Worm (Caenorhabditis elegans) whole organism, L2 larva: ENCODE data around the gene ZK673.11.

Experiments
- C34F6.9 ChIP-seq: fragments of 150-350 bp; optimal IDR thresholded peaks from 2 replicates; lab custom pipeline; 2014; ENCODE audit warnings: missing biosample characterization, missing genetic modification characterization
- F13H6.1 ChIP-seq: sonication (generic microtip); optimal IDR thresholded peaks from 2 replicates; lab custom pipeline; 2016; ENCODE audit warnings: missing genetic modification characterization, missing compliant biosample characterization
- Y55F3AM.14 ChIP-seq: fragments of 200-800 bp; sonication (Bioruptor generic); optimal IDR thresholded peaks from 2 replicates; lab custom pipeline; 2018; ENCODE audit warnings: mild to moderate bottlenecking, missing genetic modification characterization, missing compliant biosample characterization
- alr-1 ChIP-seq: fragments of 150-350 bp; optimal IDR thresholded peaks from 2 replicates; lab custom pipeline; 2014; ENCODE audit warnings: missing biosample characterization, missing genetic modification characterization
- aly-2 ChIP-seq: fragments of 150-350 bp; optimal IDR thresholded peaks from 2 replicates; lab custom pipeline; 2014; ENCODE audit warnings: missing biosample characterization, missing genetic modification characterization
- ama-1 ChIP-seq: fragments of 150-350 bp; optimal IDR thresholded peaks from 2 replicates; lab custom pipeline; 2018; ENCODE audit warnings: inconsistent platforms
- blmp-1 ChIP-seq: sonication (generic microtip); optimal IDR thresholded peaks from 2 replicates; lab custom pipeline; 2017; ENCODE audit warnings: missing genetic modification characterization, mild to moderate bottlenecking, missing compliant biosample characterization, antibody characterized with exemption, moderate library complexity; ENCODE audit not compliant: insufficient read depth
- ceh-16 ChIP-seq: fragments of 150-350 bp; optimal IDR thresholded peaks from 2 replicates; lab custom pipeline; 2014; ENCODE audit warnings: missing biosample characterization, missing genetic modification characterization
- crh-2 ChIP-seq: sonication (generic microtip); optimal IDR thresholded peaks from 2 replicates; lab custom pipeline; 2017; ENCODE audit warnings: missing biosample characterization, missing genetic modification characterization
- egl-27 ChIP-seq: sonication (generic microtip); optimal IDR thresholded peaks from 3 replicates; lab custom pipeline; 2017; ENCODE audit warnings: missing biosample characterization, missing genetic modification reagents, missing genetic modification characterization
- elt-1 ChIP-seq: fragments of 150-350 bp; optimal IDR thresholded peaks from 2 replicates; lab custom pipeline; 2014; ENCODE audit warnings: missing biosample characterization, missing genetic modification characterization
- elt-3 ChIP-seq: sonication (generic microtip); optimal IDR thresholded peaks from 2 replicates; lab custom pipeline; 2017; ENCODE audit warnings: missing biosample characterization, missing genetic modification characterization
- fos-1 ChIP-seq: fragments of 150-350 bp; optimal IDR thresholded peaks from 2 replicates; lab custom pipeline; 2014; ENCODE audit warnings: missing biosample characterization, missing genetic modification characterization
- gmeb-1 ChIP-seq: fragments of 150-350 bp; optimal IDR thresholded peaks from 2 replicates; lab custom pipeline; 2014; ENCODE audit warnings: missing biosample characterization, missing genetic modification characterization
- lin-11 ChIP-seq: fragments of 150-350 bp; sonication (generic microtip); optimal IDR thresholded peaks from 2 replicates; lab custom pipeline; 2014; ENCODE audit warnings: missing biosample characterization, missing genetic modification characterization, inconsistent platforms, mixed read lengths
- lin-13 ChIP-seq: fragments of 150-350 bp; optimal IDR thresholded peaks from 2 replicates; lab custom pipeline; 2014; ENCODE audit warnings: missing biosample characterization, missing genetic modification reagents, missing genetic modification characterization
- lsy-2 ChIP-seq, 2 experiments: fragments of 150-350 bp in 1 of 2; sonication (generic microtip) in 1 of 2; optimal IDR thresholded peaks; 2 replicates each; lab custom pipeline; 2014 to 2017; ENCODE audit warnings: missing biosample characterization in 2 of 2, missing genetic modification characterization in 2 of 2
- mab-5 ChIP-seq: fragments of 150-350 bp; optimal IDR thresholded peaks from 2 replicates; lab custom pipeline; 2014; ENCODE audit warnings: missing biosample characterization, missing genetic modification characterization
- mbf-1 ChIP-seq: sonication (generic microtip); optimal IDR thresholded peaks from 2 replicates; lab custom pipeline; 2017; ENCODE audit warnings: missing biosample characterization, missing genetic modification characterization
- mdl-1 ChIP-seq, 2 experiments: fragments of 150-350 bp in 1 of 2; sonication (generic microtip) in 1 of 2; optimal IDR thresholded peaks; 2 replicates each; lab custom pipeline; 2017; ENCODE audit warnings: missing biosample characterization in 2 of 2, missing genetic modification characterization in 2 of 2
- nhr-129 ChIP-seq: fragments of 150-350 bp; optimal IDR thresholded peaks from 2 replicates; lab custom pipeline; 2014; ENCODE audit warnings: missing biosample characterization, missing genetic modification characterization
- nhr-21 ChIP-seq: fragments of 150-350 bp; optimal IDR thresholded peaks from 2 replicates; lab custom pipeline; 2014; ENCODE audit warnings: missing biosample characterization, missing genetic modification characterization
- nhr-23 ChIP-seq: fragments of 150-350 bp; optimal IDR thresholded peaks from 2 replicates; lab custom pipeline; 2014; ENCODE audit warnings: missing biosample characterization, missing genetic modification reagents, missing genetic modification characterization
- nhr-237 ChIP-seq: fragments of 150-350 bp; optimal IDR thresholded peaks from 2 replicates; lab custom pipeline; 2014; ENCODE audit warnings: missing biosample characterization, missing genetic modification characterization
- nhr-25 ChIP-seq: fragments of 150-350 bp; sonication (generic microtip); optimal IDR thresholded peaks from 3 replicates; lab custom pipeline; 2014; ENCODE audit warnings: missing biosample characterization, missing genetic modification characterization
- nhr-6 ChIP-seq: fragments of 150-350 bp; optimal IDR thresholded peaks from 2 replicates; lab custom pipeline; 2014; ENCODE audit warnings: missing biosample characterization, missing genetic modification characterization
- nhr-77 ChIP-seq: fragments of 150-350 bp; optimal IDR thresholded peaks from 2 replicates; lab custom pipeline; 2014; ENCODE audit warnings: missing biosample characterization, missing genetic modification characterization
- peb-1 ChIP-seq: fragments of 150-350 bp; optimal IDR thresholded peaks from 2 replicates; lab custom pipeline; 2014; ENCODE audit warnings: missing biosample characterization, missing genetic modification characterization
- sem-4 ChIP-seq: fragments of 150-350 bp; optimal IDR thresholded peaks from 2 replicates; lab custom pipeline; 2014; ENCODE audit warnings: missing biosample characterization, missing genetic modification reagents, missing genetic modification characterization
- skn-1 ChIP-seq: sonication (generic microtip); optimal IDR thresholded peaks from 2 replicates; lab custom pipeline; 2017; ENCODE audit warnings: missing biosample characterization, missing genetic modification characterization
- sma-3 ChIP-seq: sonication (generic microtip); optimal IDR thresholded peaks from 2 replicates; lab custom pipeline; 2016; ENCODE audit warnings: missing genetic modification reagents, missing genetic modification characterization, missing compliant biosample characterization
- sma-9 ChIP-seq, 2 experiments: fragments of 150-350 bp in 1 of 2; sonication (generic microtip) in 1 of 2; optimal IDR thresholded peaks; 2 replicates each; lab custom pipeline; 2014 to 2016; ENCODE audit warnings: missing genetic modification characterization in 2 of 2, mild to moderate bottlenecking in 1 of 2, missing biosample characterization in 1 of 2, missing compliant biosample characterization in 1 of 2, missing genetic modification reagents in 1 of 2, moderate library complexity in 1 of 2
- snpc-4 ChIP-seq: fragments of 150-350 bp; optimal IDR thresholded peaks from 2 replicates; lab custom pipeline; 2014; ENCODE audit warnings: missing biosample characterization, missing genetic modification characterization
- unc-39 ChIP-seq: fragments of 150-350 bp; optimal IDR thresholded peaks from 2 replicates; lab custom pipeline; 2014; ENCODE audit warnings: missing biosample characterization, missing genetic modification characterization
- unc-55 ChIP-seq: fragments of 150-350 bp; sonication (generic microtip); optimal IDR thresholded peaks from 3 replicates; lab custom pipeline; 2014; ENCODE audit warnings: missing biosample characterization, missing genetic modification reagents, missing genetic modification characterization
- unc-62 ChIP-seq: fragments of 150-350 bp; optimal IDR thresholded peaks from 2 replicates; lab custom pipeline; 2014; ENCODE audit warnings: missing biosample characterization, missing genetic modification reagents, missing genetic modification characterization
- zag-1 ChIP-seq: fragments of 150-350 bp; optimal IDR thresholded peaks from 2 replicates; lab custom pipeline; 2014; ENCODE audit warnings: missing biosample characterization, missing genetic modification characterization
- ztf-4 ChIP-seq: fragments of 150-350 bp; optimal IDR thresholded peaks from 2 replicates; lab custom pipeline; 2014; ENCODE audit warnings: missing biosample characterization, missing genetic modification characterization

Gene ZK673.11

DNA sequence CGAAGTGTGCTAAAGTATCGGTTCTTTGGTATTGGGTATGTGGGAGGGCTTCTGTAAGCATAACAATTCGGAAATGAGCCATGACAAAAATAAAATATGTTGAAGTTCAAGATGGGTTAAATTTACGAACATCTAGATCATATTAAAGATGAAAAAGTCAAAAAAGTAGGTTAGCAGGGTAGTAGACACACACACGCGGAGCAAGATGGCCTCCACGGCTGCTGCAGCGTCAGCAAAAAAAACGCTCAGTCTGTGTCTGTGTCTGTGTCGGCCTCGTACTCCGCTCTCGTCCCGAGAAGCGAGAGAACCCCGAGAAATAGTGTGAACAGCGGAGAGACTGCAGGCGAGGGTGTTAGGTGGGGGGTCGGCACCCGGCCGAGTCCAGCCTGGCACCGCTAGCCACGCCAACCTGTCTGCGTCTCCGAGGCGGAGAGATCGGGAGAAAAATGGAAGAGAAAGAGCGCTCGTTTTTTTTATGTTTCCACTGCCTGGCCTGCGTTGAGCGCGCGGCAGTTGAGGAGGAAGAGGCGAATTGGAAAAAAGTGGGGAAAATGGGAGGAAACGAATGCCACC, 45.5 kb downstream of the ZK673.11 start, which contains the start of gene myrf-1:
TSS of gene myrf-1 (minus strand) at position 51 of the 573 bp plus-strand sequence.
- TF ChIP-seq blmp-1 (tag; lab: Kevin White, UChicago) = peak; percentile 50
- peak; percentile 86 for TF ChIP-seq lin-11 (tag; lab: Kevin White, UChicago)
- TF ChIP-seq elt-3 (tag; lab: Kevin White, UChicago) = no peak
- peak; percentile 84 for TF ChIP-seq crh-2 (tag; lab: Kevin White, UChicago)
- peak; percentile 25 for TF ChIP-seq snpc-4 (tag; lab: Kevin White, UChicago)
- peak; percentile 79 for TF ChIP-seq sem-4
- peak; percentile 63 for TF ChIP-seq nhr-25 (tag; lab: Kevin White, UChicago)
- TF ChIP-seq C34F6.9 = peak; percentile 85
- TF ChIP-seq mab-5 (tag; lab: Kevin White, UChicago) = peak; percentile 37
- TF ChIP-seq zag-1 (tag; lab: Kevin White, UChicago) = peak; percentile 93
- peak; percentile 39 to 81 for TF ChIP-seq lsy-2 (tag; optimal IDR thresholded peaks at IDR 0.05; lab: Kevin White, UChicago)
- TF ChIP-seq ceh-16 = peak; percentile 74
- peak; percentile 28 for TF ChIP-seq elt-1 (tag; lab: Kevin White, UChicago)
- no peak for TF ChIP-seq aly-2 (tag; lab: Kevin White, UChicago)
- peak; percentile 82 for TF ChIP-seq nhr-21
- peak; percentile 80 for TF ChIP-seq unc-55 (GFP tag; lab: Kevin White, UChicago)
- TF ChIP-seq egl-27 (tag; lab: Kevin White, UChicago) = peak; percentile 86
- TF ChIP-seq unc-39 (tag; lab: Kevin White, UChicago) = no peak
- peak; percentile 92 for TF ChIP-seq peb-1 (tag; lab: Kevin White, UChicago)
- TF ChIP-seq lin-13 (GFP tag; lab: Kevin White, UChicago) = peak; percentile 72
- TF ChIP-seq nhr-237 (tag; lab: Kevin White, UChicago) = no peak
- TF ChIP-seq nhr-129 (tag; lab: Kevin White, UChicago) = peak; percentile 84
- TF ChIP-seq mdl-1 (tag; optimal IDR thresholded peaks at IDR 0.05; lab: Kevin White, UChicago) = peak; percentile 64 to 85
- peak; percentile 93 for TF ChIP-seq sma-9 (GFP tag; optimal IDR thresholded peaks at IDR 0.05; lab: Kevin White, UChicago)
- TF ChIP-seq sma-9 (tag; optimal IDR thresholded peaks at IDR 0.05; lab: Kevin White, UChicago) = no peak
- peak; percentile 97 for TF ChIP-seq F13H6.1
- peak; percentile 85 for TF ChIP-seq sma-3
- TF ChIP-seq mbf-1 (tag; lab: Kevin White, UChicago) = no peak
- TF ChIP-seq nhr-77 = no peak
- TF ChIP-seq Y55F3AM.14 (GFP tag; lab: Kevin White, UChicago) = peak; percentile 84
- peak; percentile 84 for TF ChIP-seq fos-1 (tag; lab: Kevin White, UChicago)
- peak; percentile 71 for TF ChIP-seq gmeb-1
- TF ChIP-seq skn-1 = no peak
- TF ChIP-seq nhr-23 = no peak
- peak; percentile 63 for TF ChIP-seq ztf-4

DNA sequence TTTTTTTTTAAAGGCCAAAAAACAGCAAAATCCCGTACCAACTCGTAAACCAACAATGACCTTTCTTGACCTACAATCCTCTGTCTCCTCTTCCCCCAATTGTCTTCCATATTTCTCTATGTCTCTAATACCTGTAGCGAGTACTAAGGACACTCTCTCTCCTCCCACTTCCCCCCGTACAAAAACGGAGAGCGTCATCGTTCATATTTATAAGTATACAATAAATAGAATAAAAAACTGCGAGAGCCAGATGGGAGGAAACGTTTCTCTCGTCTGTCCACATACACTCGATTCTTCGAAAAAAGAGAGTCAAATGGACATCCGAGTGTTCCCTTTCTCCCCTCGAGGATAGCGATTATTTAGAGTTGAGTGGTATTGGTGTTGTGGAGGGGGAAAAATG, 47.6 kb downstream of the ZK673.11 start:
- peak; percentile 25 for TF ChIP-seq nhr-6 (tag; lab: Kevin White, UChicago)
- TF ChIP-seq nhr-25 (tag; lab: Kevin White, UChicago) = peak; percentile 3
- no peak for TF ChIP-seq aly-2 (tag; lab: Kevin White, UChicago)
- no peak for TF ChIP-seq nhr-129 (tag; lab: Kevin White, UChicago)
- peak; percentile 13 for TF ChIP-seq unc-55 (GFP tag; lab: Kevin White, UChicago)
- TF ChIP-seq sma-9 (GFP tag; optimal IDR thresholded peaks at IDR 0.05; lab: Kevin White, UChicago) = peak; percentile 44
- no peak for TF ChIP-seq sma-9 (tag; optimal IDR thresholded peaks at IDR 0.05; lab: Kevin White, UChicago)
- no peak for TF ChIP-seq sma-3
- TF ChIP-seq lin-13 (GFP tag; lab: Kevin White, UChicago) = no peak
- TF ChIP-seq ama-1 (lab: Kevin White, UChicago) = no peak
- TF ChIP-seq snpc-4 (tag; lab: Kevin White, UChicago) = no peak
- no peak for TF ChIP-seq alr-1 (tag; lab: Kevin White, UChicago)
- no peak for TF ChIP-seq blmp-1 (tag; lab: Kevin White, UChicago)
- TF ChIP-seq egl-27 (tag; lab: Kevin White, UChicago) = peak; percentile 14
- peak; percentile 23 for TF ChIP-seq C34F6.9
- TF ChIP-seq lin-11 (tag; lab: Kevin White, UChicago) = no peak
- peak; percentile 30 for TF ChIP-seq F13H6.1
- TF ChIP-seq zag-1 (tag; lab: Kevin White, UChicago) = no peak
- peak; percentile 0 for TF ChIP-seq sem-4
- no peak for TF ChIP-seq unc-62 (GFP tag; lab: Kevin White, UChicago)
- TF ChIP-seq, all 48 proteins: peak for 8
